Fruit fly (Drosophila melanogaster): ENCODE data around the gene sens-2.

Gene sens-2

dm6 chr2L:6821631-6822030, at the start of gene sens-2:
sens-2 (plus strand) TSS chr2L:6821934.
- TF ChIP-seq CG17829 (tag; optimal IDR thresholded peaks at IDR 0.05): peak; percentile 9
- no peak for TF ChIP-seq C15 (GFP tag; IDR thresholded peaks at IDR 0.05)
- peak; percentile 25; the same call in 1 of the 2 replicates for TF ChIP-seq CG13287 (GFP tag; IDR thresholded peaks at IDR 0.05; ENCODE audit: partially characterized antibody)
- 0 out of 3 replicates have a peak, but pooled peaks have one; percentile 26 for TF ChIP-seq CG11695 (GFP tag; IDR thresholded peaks at IDR 0.05)
- TF ChIP-seq HmgZ (tag; optimal IDR thresholded peaks at IDR 0.05): peak; percentile 24
- peak; percentile 50 for TF ChIP-seq vvl (GFP tag; IDR thresholded peaks at IDR 0.05)
- no peak for TF ChIP-seq Doc2 (GFP tag; IDR thresholded peaks at IDR 0.05)
- peak; percentile 16 for TF ChIP-seq phol (tag; optimal IDR thresholded peaks at IDR 0.05)
- TF ChIP-seq Med (GFP tag): peak; percentile 70
- no peak for TF ChIP-seq Lim3 (GFP tag; IDR thresholded peaks at IDR 0.05)
- TF ChIP-seq Jarid2 (GFP tag; optimal IDR thresholded peaks at IDR 0.05): peak; percentile 89
- TF ChIP-seq grn (GFP tag; optimal IDR thresholded peaks at IDR 0.05): peak; percentile 39
- peak; percentile 19 for TF ChIP-seq CG12155 (GFP tag; optimal IDR thresholded peaks at IDR 0.05)
- peak; percentile 13; the same call in 1 of the 2 replicates for TF ChIP-seq CG32767 (GFP tag; IDR thresholded peaks at IDR 0.05)
- TF ChIP-seq seq (GFP tag; IDR thresholded peaks at IDR 0.05): peak; percentile 79
- TF ChIP-seq bbx (GFP tag; IDR thresholded peaks at IDR 0.05; ENCODE audit: partially characterized antibody): 0 out of 2 replicates have a peak, but pooled peaks have one; percentile 33
- TF ChIP-seq CG4854 (GFP tag; optimal IDR thresholded peaks at IDR 0.05): no peak
- no peak for TF ChIP-seq danr (GFP tag; IDR thresholded peaks at IDR 0.05)
- peak; percentile 90 for TF ChIP-seq Nf-YA (GFP tag; IDR thresholded peaks at IDR 0.05)
- TF ChIP-seq Pdp1 (GFP tag; optimal IDR thresholded peaks at IDR 0.05): no peak
- TF ChIP-seq chinmo (GFP tag; IDR thresholded peaks at IDR 0.05; ENCODE audit: partially characterized antibody): peak; percentile 74; the same call in 1 of the 4 replicates
- peak; percentile 9; the same call in 1 of the 2 replicates for TF ChIP-seq CG14014 (GFP tag; IDR thresholded peaks at IDR 0.05)
- TF ChIP-seq oc (tag; optimal IDR thresholded peaks at IDR 0.05): peak; percentile 80
- TF ChIP-seq CG12659 (GFP tag; optimal IDR thresholded peaks at IDR 0.05): no peak
- peak; percentile 76; the same call in 2 of the 3 replicates for TF ChIP-seq ci (GFP tag; IDR thresholded peaks at IDR 0.05)
- TF ChIP-seq pfk (GFP tag; optimal IDR thresholded peaks at IDR 0.05): peak; percentile 99
- TF ChIP-seq CG18262 (tag; optimal IDR thresholded peaks at IDR 0.05): no peak
- no peak for TF ChIP-seq jumu (GFP tag; optimal IDR thresholded peaks at IDR 0.05)
- TF ChIP-seq cg (GFP tag; optimal IDR thresholded peaks at IDR 0.05): peak; percentile 87
- 0 out of 3 replicates have a peak, but pooled peaks have one; percentile 46 for TF ChIP-seq Opbp (GFP tag; IDR thresholded peaks at IDR 0.05; ENCODE audit: partially characterized antibody)
- no peak for TF ChIP-seq schlank (tag; optimal IDR thresholded peaks at IDR 0.05)
- peak; percentile 76 for TF ChIP-seq chm (GFP tag; IDR thresholded peaks at IDR 0.05)
- TF ChIP-seq CG1024 (GFP tag; IDR thresholded peaks at IDR 0.05): peak; percentile 47; the same call in 1 of the 2 replicates
- peak; percentile 43 for TF ChIP-seq Ets97D (GFP tag; optimal IDR thresholded peaks at IDR 0.05)
- TF ChIP-seq Bgb (GFP tag; IDR thresholded peaks at IDR 0.05; ENCODE audit: partially characterized antibody): peak; percentile 20; the same call in 1 of the 2 replicates
- TF ChIP-seq CG8478 (optimal IDR thresholded peaks at IDR 0.05): peak; percentile 83
- peak; percentile 8; the same call in 1 of the 2 replicates for TF ChIP-seq Rfx (GFP tag; IDR thresholded peaks at IDR 0.05)
- TF ChIP-seq CG34224 (GFP tag; IDR thresholded peaks at IDR 0.05; ENCODE audit: partially characterized antibody): peak; percentile 33; the same call in 1 of the 3 replicates
- peak; percentile 69 for TF ChIP-seq ftz-f1 (GFP tag; optimal IDR thresholded peaks at IDR 0.05)
- TF ChIP-seq Neu2 (GFP tag; optimal IDR thresholded peaks at IDR 0.05; ENCODE audit: borderline replicate concordance): peak; percentile 88
- TF ChIP-seq GATAe (GFP tag; conservative IDR thresholded peaks at IDR 0.05): 0 out of 2 replicates have a peak, but pooled peaks have one; percentile 27
- TF ChIP-seq Nf-YC (tag; optimal IDR thresholded peaks at IDR 0.05): peak; percentile 99
- peak; percentile 54 for TF ChIP-seq CG3065 (GFP tag; optimal IDR thresholded peaks at IDR 0.05)
- peak; percentile 49 for TF ChIP-seq CoRest (tag; optimal IDR thresholded peaks at IDR 0.05)
- peak; percentile 70 for TF ChIP-seq Deaf1 (tag; optimal IDR thresholded peaks at IDR 0.05)
- peak; percentile 14; the same call in 1 of the 2 replicates for TF ChIP-seq Scr (GFP tag; IDR thresholded peaks at IDR 0.05; ENCODE audit: partially characterized antibody)
- TF ChIP-seq Asciz (GFP tag; optimal IDR thresholded peaks at IDR 0.05): no peak
- TF ChIP-seq aop (GFP tag; IDR thresholded peaks at IDR 0.05): peak; percentile 77; the same call in 1 of the 2 replicates
- peak; percentile 37 for TF ChIP-seq lab (GFP tag; optimal IDR thresholded peaks at IDR 0.05)

Measured in whole organism, embryonic.